Worm (Caenorhabditis elegans) whole organism, mixed stage, embryonic: Measurements from ENCODE around the gene set-30.

Experiments
- M03D4.4 ChIP-seq: sonication (generic microtip); optimal IDR thresholded peaks from 2 replicates; lab custom pipeline; 2017; ENCODE audit warnings: mild to moderate bottlenecking, missing genetic modification characterization, missing compliant biosample characterization
- bed-3 ChIP-seq: fragments of 200-800 bp; sonication (Bioruptor generic); optimal IDR thresholded peaks from 3 replicates; lab custom pipeline; 2018; ENCODE audit warnings: mild to moderate bottlenecking, missing genetic modification characterization, moderate library complexity, missing compliant biosample characterization
- blmp-1 ChIP-seq: fragments of 150-350 bp; optimal IDR thresholded peaks from 2 replicates; lab custom pipeline; 2014; ENCODE audit warnings: missing biosample characterization, missing genetic modification characterization
- ceh-39 ChIP-seq: fragments of 150-350 bp; optimal IDR thresholded peaks from 2 replicates; lab custom pipeline; 2014; ENCODE audit warnings: missing biosample characterization, missing genetic modification characterization
- ceh-43 ChIP-seq: fragments of 200-800 bp; sonication (Bioruptor generic); optimal IDR thresholded peaks from 2 replicates; lab custom pipeline; 2018; ENCODE audit warnings: mild to moderate bottlenecking, missing genetic modification characterization, moderate library complexity, missing compliant biosample characterization
- ceh-83 ChIP-seq: fragments of 200-800 bp; sonication (Bioruptor generic); optimal IDR thresholded peaks from 2 replicates; lab custom pipeline; 2018; ENCODE audit warnings: mild to moderate bottlenecking, missing genetic modification characterization, missing compliant biosample characterization
- ces-1 ChIP-seq: fragments of 150-350 bp; optimal IDR thresholded peaks from 2 replicates; lab custom pipeline; 2014; ENCODE audit warnings: missing biosample characterization, missing genetic modification reagents, missing genetic modification characterization
- cnd-1 ChIP-seq: fragments of 200-800 bp; sonication (Bioruptor generic); optimal IDR thresholded peaks from 2 replicates; lab custom pipeline; 2018; ENCODE audit warnings: mild to moderate bottlenecking, missing genetic modification characterization, missing compliant biosample characterization
- drap-1 ChIP-seq: fragments of 200-800 bp; sonication (Bioruptor generic); optimal IDR thresholded peaks from 3 replicates; lab custom pipeline; 2018; ENCODE audit warnings: mild to moderate bottlenecking, missing genetic modification characterization, missing compliant biosample characterization
- elt-1 ChIP-seq: sonication (generic microtip); optimal IDR thresholded peaks from 2 replicates; lab custom pipeline; 2017; ENCODE audit warnings: missing genetic modification characterization, mild to moderate bottlenecking, missing compliant biosample characterization, antibody characterized with exemption, moderate library complexity, borderline replicate concordance; ENCODE audit not compliant: insufficient read depth
- elt-3 ChIP-seq: fragments of 150-350 bp; optimal IDR thresholded peaks from 2 replicates; lab custom pipeline; 2014; ENCODE audit warnings: missing biosample characterization, missing genetic modification characterization
- flh-1 ChIP-seq: fragments of 200-800 bp; sonication (Bioruptor generic); optimal IDR thresholded peaks from 2 replicates; lab custom pipeline; 2018; ENCODE audit warnings: mild to moderate bottlenecking, missing genetic modification characterization, moderate library complexity, missing compliant biosample characterization
- ham-2 ChIP-seq: fragments of 200-800 bp; sonication (Bioruptor generic); optimal IDR thresholded peaks from 2 replicates; lab custom pipeline; 2018; ENCODE audit warnings: mild to moderate bottlenecking, missing genetic modification characterization, missing compliant biosample characterization
- hlh-1 ChIP-seq: fragments of 150-350 bp; optimal IDR thresholded peaks from 2 replicates; lab custom pipeline; 2014; ENCODE audit warnings: missing biosample characterization, missing genetic modification reagents, missing genetic modification characterization
- lin-13 ChIP-seq: fragments of 150-350 bp; optimal IDR thresholded peaks from 2 replicates; lab custom pipeline; 2014; ENCODE audit warnings: missing biosample characterization, missing genetic modification characterization
- lin-32 ChIP-seq: fragments of 200-800 bp; sonication (Bioruptor generic); optimal IDR thresholded peaks from 2 replicates; lab custom pipeline; 2018; ENCODE audit warnings: mild to moderate bottlenecking, missing genetic modification characterization, missing compliant biosample characterization
- lsy-2 ChIP-seq: fragments of 150-350 bp; optimal IDR thresholded peaks from 2 replicates; lab custom pipeline; 2014; ENCODE audit warnings: missing biosample characterization, missing genetic modification characterization
- mab-5 ChIP-seq: fragments of 150-350 bp; optimal IDR thresholded peaks from 2 replicates; lab custom pipeline; 2014; ENCODE audit warnings: missing biosample characterization, missing genetic modification characterization
- mep-1 ChIP-seq: fragments of 150-350 bp; optimal IDR thresholded peaks from 2 replicates; lab custom pipeline; 2017; ENCODE audit warnings: missing biosample characterization, missing genetic modification reagents, missing genetic modification characterization, inconsistent platforms
- mls-2 ChIP-seq: sonication (generic microtip); optimal IDR thresholded peaks from 2 replicates; lab custom pipeline; 2016; ENCODE audit warnings: mild to moderate bottlenecking, missing genetic modification characterization, moderate library complexity, missing compliant biosample characterization
- nhr-12 ChIP-seq: fragments of 150-350 bp; optimal IDR thresholded peaks from 2 replicates; lab custom pipeline; 2014; ENCODE audit warnings: missing biosample characterization, missing genetic modification characterization
- nhr-2 ChIP-seq: fragments of 150-350 bp; optimal IDR thresholded peaks from 2 replicates; lab custom pipeline; 2014; ENCODE audit warnings: missing biosample characterization, missing genetic modification characterization
- nhr-237 ChIP-seq: fragments of 150-350 bp; optimal IDR thresholded peaks from 2 replicates; lab custom pipeline; 2014; ENCODE audit warnings: missing biosample characterization, missing genetic modification characterization
- nhr-28 ChIP-seq: fragments of 150-350 bp; optimal IDR thresholded peaks from 2 replicates; lab custom pipeline; 2014; ENCODE audit warnings: missing biosample characterization, missing genetic modification characterization
- nhr-76 ChIP-seq: sonication (generic microtip); optimal IDR thresholded peaks from 2 replicates; lab custom pipeline; 2017; ENCODE audit warnings: missing biosample characterization, missing genetic modification characterization
- pha-4 ChIP-seq: fragments of 150-350 bp; optimal IDR thresholded peaks from 2 replicates; lab custom pipeline; 2018; ENCODE audit warnings: missing biosample characterization, missing genetic modification reagents, missing genetic modification characterization
- sem-2 ChIP-seq: fragments of 200-800 bp; sonication (Bioruptor generic); optimal IDR thresholded peaks from 2 replicates; lab custom pipeline; 2018; ENCODE audit warnings: mild to moderate bottlenecking, missing genetic modification characterization, missing compliant biosample characterization
- snpc-4 ChIP-seq: fragments of 150-350 bp; optimal IDR thresholded peaks from 2 replicates; lab custom pipeline; 2014; ENCODE audit warnings: missing biosample characterization, missing genetic modification characterization
- sptf-1 ChIP-seq: sonication (generic microtip); optimal IDR thresholded peaks from 2 replicates; lab custom pipeline; 2017; ENCODE audit warnings: mild to moderate bottlenecking, missing genetic modification characterization, moderate library complexity, missing compliant biosample characterization
- tbx-8 ChIP-seq: fragments of 200-800 bp; sonication (Bioruptor generic); optimal IDR thresholded peaks from 2 replicates; lab custom pipeline; 2018; ENCODE audit warnings: mild to moderate bottlenecking, missing genetic modification characterization, moderate library complexity, missing compliant biosample characterization
- unc-120 ChIP-seq: sonication (generic microtip); optimal IDR thresholded peaks from 2 replicates; lab custom pipeline; 2017; ENCODE audit warnings: missing genetic modification characterization, missing compliant biosample characterization; ENCODE audit not compliant: poor library complexity, severe bottlenecking
- unc-39 ChIP-seq: fragments of 150-350 bp; optimal IDR thresholded peaks from 2 replicates; lab custom pipeline; 2014; ENCODE audit warnings: missing biosample characterization, missing genetic modification characterization
- unc-62 ChIP-seq: fragments of 150-350 bp; optimal IDR thresholded peaks from 2 replicates; lab custom pipeline; 2014; ENCODE audit warnings: missing biosample characterization, missing genetic modification reagents, missing genetic modification characterization
- zip-8 ChIP-seq: fragments of 150-350 bp; optimal IDR thresholded peaks from 2 replicates; lab custom pipeline; 2014; ENCODE audit warnings: missing biosample characterization, missing genetic modification characterization
- ztf-11 ChIP-seq: fragments of 150-350 bp; optimal IDR thresholded peaks from 2 replicates; lab custom pipeline; 2014; ENCODE audit warnings: missing biosample characterization, missing genetic modification characterization

The set-30 gene

DNA sequence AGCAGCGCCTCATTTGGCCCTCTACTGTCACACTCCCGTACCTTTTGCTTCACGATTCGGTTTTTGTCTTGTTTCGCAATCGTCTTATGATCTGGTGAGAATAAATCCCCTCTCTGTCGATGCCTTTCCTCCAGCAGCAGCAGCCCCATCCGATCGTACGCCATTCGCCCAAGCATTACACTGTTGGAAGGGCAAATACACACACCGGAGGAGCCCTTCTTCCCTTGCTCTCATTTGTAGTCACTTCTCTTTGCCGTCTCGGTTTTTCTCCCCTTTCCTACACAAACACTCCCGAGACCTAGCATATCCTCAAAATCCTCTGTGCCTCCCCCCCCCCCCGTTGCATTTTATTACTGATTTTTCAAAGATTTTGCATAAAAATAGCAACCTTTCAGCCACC, at the start of gene set-30:
set-30 (plus strand) TSS at position 396 of the 400 bp plus-strand sequence.
- peak; percentile 7 for TF ChIP-seq cnd-1 (tag; lab: Kevin White, UChicago)
- TF ChIP-seq nhr-2 (tag; lab: Kevin White, UChicago), result no peak
- no peak for TF ChIP-seq blmp-1 (tag; lab: Kevin White, UChicago)
- peak; percentile 71 for TF ChIP-seq hlh-1 (tag; lab: Kevin White, UChicago)
- no peak for TF ChIP-seq elt-3 (tag; lab: Kevin White, UChicago)
- TF ChIP-seq ham-2 (GFP tag; lab: Kevin White, UChicago), result no peak
- no peak for TF ChIP-seq pha-4 (tag; lab: Kevin White, UChicago)
- peak; percentile 4 for TF ChIP-seq drap-1 (GFP tag; lab: Kevin White, UChicago)
- peak; percentile 28 for TF ChIP-seq M03D4.4 (tag; lab: Kevin White, UChicago)
- peak; percentile 50 for TF ChIP-seq unc-120 (tag; lab: Kevin White, UChicago)
- no peak for TF ChIP-seq ceh-83 (GFP tag; lab: Kevin White, UChicago)
- no peak for TF ChIP-seq zip-8 (tag; lab: Kevin White, UChicago)

DNA sequence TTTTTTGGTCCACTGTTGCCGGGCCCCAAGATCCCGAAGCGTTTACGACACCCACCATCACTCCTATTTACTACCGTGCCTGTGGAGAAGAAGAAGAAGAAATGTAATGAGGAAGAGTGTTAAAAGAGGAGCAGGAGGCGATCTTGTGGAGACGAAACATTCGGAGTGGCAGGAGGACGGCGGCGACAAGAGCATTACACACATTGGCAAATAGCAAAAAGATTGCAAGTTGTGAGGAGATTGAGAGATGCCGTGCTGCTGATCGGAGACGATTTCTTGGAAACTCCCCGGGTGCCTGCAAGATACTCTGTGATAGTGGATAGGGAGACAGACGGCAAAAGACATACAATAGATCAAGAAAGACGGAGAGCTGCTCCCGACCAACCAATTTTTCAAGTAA, 41.8 kb upstream of the set-30 start, which contains the start of gene M03F4.4:
M03F4.4 (minus strand) TSS at position 160 of the 400 bp plus-strand sequence.
- peak; percentile 4 for TF ChIP-seq M03D4.4 (tag; lab: Kevin White, UChicago)
- no peak for TF ChIP-seq blmp-1 (tag; lab: Kevin White, UChicago)
- TF ChIP-seq unc-120 (tag; lab: Kevin White, UChicago), result peak; percentile 81
- peak; percentile 25 for TF ChIP-seq nhr-237 (tag; lab: Kevin White, UChicago)
- no peak for TF ChIP-seq ceh-83 (GFP tag; lab: Kevin White, UChicago)
- TF ChIP-seq hlh-1 (tag; lab: Kevin White, UChicago), result peak; percentile 70
- TF ChIP-seq unc-62 (GFP tag; lab: Kevin White, UChicago), result peak; percentile 55
- TF ChIP-seq ham-2 (GFP tag; lab: Kevin White, UChicago), result no peak

DNA sequence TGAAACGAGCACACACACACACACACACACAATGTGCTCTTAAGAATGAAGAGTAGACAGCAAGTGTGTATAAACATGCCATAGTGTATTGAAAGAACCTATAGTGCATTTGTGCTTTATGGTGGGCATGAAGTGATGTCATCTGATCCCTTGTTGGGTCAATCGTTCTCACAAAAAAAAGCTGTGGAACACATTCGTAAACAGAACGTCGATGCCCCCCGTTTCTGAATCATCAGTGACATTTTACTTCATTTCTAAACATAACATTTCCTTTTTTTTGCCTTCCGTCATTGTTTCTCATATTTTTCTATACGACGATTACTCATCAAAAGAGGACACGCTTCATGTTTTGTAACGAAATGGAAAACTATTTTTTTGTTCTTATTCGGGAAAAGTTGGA, 40.1 kb upstream of the set-30 start:
- TF ChIP-seq elt-1 (tag; lab: Kevin White, UChicago) (no peak), sptf-1 (tag; lab: Kevin White, UChicago) (no peak), mep-1 (tag; lab: Kevin White, UChicago) (no peak), zip-8 (tag; lab: Kevin White, UChicago) (no peak)

- TF ChIP-seq hlh-1 (tag; lab: Kevin White, UChicago) (peak; percentile 1), ces-1 (GFP tag; lab: Kevin White, UChicago) (peak; percentile 3), cnd-1 (tag; lab: Kevin White, UChicago) (no peak)
Measured at ce11 chrX:4959440-4959839, 39.6 kb upstream of the set-30 start.

- TF ChIP-seq M03D4.4 (tag; lab: Kevin White, UChicago) (no peak), nhr-237 (tag; lab: Kevin White, UChicago) (no peak), tbx-8 (GFP tag; lab: Kevin White, UChicago) (no peak), unc-39 (tag; lab: Kevin White, UChicago) (no peak), lin-13 (tag; lab: Kevin White, UChicago) (no peak), elt-3 (tag; lab: Kevin White, UChicago) (no peak), sem-2 (GFP tag; lab: Kevin White, UChicago) (no peak), nhr-76 (tag; lab: Kevin White, UChicago) (no peak), drap-1 (GFP tag; lab: Kevin White, UChicago) (peak; percentile 39), pha-4 (tag; lab: Kevin White, UChicago) (peak; percentile 8), ham-2 (GFP tag; lab: Kevin White, UChicago) (no peak), unc-62 (GFP tag; lab: Kevin White, UChicago) (peak; percentile 27), cnd-1 (tag; lab: Kevin White, UChicago) (peak; percentile 57), nhr-28 (tag; lab: Kevin White, UChicago) (no peak), lsy-2 (tag; lab: Kevin White, UChicago) (peak; percentile 32), unc-120 (tag; lab: Kevin White, UChicago) (peak; percentile 96), mep-1 (tag; lab: Kevin White, UChicago) (no peak), nhr-2 (tag; lab: Kevin White, UChicago) (no peak), mls-2 (tag; lab: Kevin White, UChicago) (no peak), ceh-39 (tag; lab: Kevin White, UChicago) (no peak), flh-1 (GFP tag; lab: Kevin White, UChicago) (no peak), ceh-83 (GFP tag; lab: Kevin White, UChicago) (no peak), blmp-1 (tag; lab: Kevin White, UChicago) (no peak), ceh-43 (GFP tag; lab: Kevin White, UChicago) (no peak), nhr-12 (tag; lab: Kevin White, UChicago) (no peak), zip-8 (tag; lab: Kevin White, UChicago) (no peak), mab-5 (tag; lab: Kevin White, UChicago) (no peak), snpc-4 (tag; lab: Kevin White, UChicago) (no peak), sptf-1 (tag; lab: Kevin White, UChicago) (no peak), ces-1 (GFP tag; lab: Kevin White, UChicago) (no peak), lin-32 (peak; percentile 3), ztf-11 (tag; lab: Kevin White, UChicago) (peak; percentile 18), elt-1 (tag; lab: Kevin White, UChicago) (no peak), bed-3 (GFP tag; lab: Kevin White, UChicago) (no peak), hlh-1 (tag; lab: Kevin White, UChicago) (peak; percentile 39)
Measured at ce11 chrX:4960422-4960821, 38.6 kb upstream of the set-30 start, which contains the start of gene act-4. Gene act-4 (plus strand): TSS chrX:4960621.
